Worm (Caenorhabditis elegans) whole organism, L4 larva: Measurements from ENCODE around the gene B0252.11.

Source experiments
- F44E2.7 ChIP-seq: fragments of 200-800 bp; sonication (Bioruptor generic); IDR thresholded peaks from 2 replicates; pipeline ENCODE4 v2.1.2; 2022; ENCODE audit warnings: missing genetic modification characterization, missing compliant biosample characterization
- ZK337.2 ChIP-seq: fragments of 200-800 bp; sonication (Bioruptor generic); IDR thresholded peaks from 2 replicates; pipeline ENCODE4 v1.3.6; 2022; ENCODE audit warnings: missing genetic modification reagents, missing genetic modification characterization, missing compliant biosample characterization
- ZK546.5 ChIP-seq, 2 experiments: sonication (generic microtip); optimal IDR thresholded peaks; 2 replicates each; lab custom pipeline; 2017; ENCODE audit warnings: missing biosample characterization in 2 of 2, missing genetic modification characterization in 2 of 2
- ceh-20 ChIP-seq: fragments of 200-800 bp; sonication (Bioruptor generic); IDR thresholded peaks from 2 replicates; pipeline ENCODE4 v1.3.6; 2022; ENCODE audit warnings: missing genetic modification reagents, missing genetic modification characterization, missing compliant biosample characterization
- ceh-32 ChIP-seq: sonication (generic microtip); optimal IDR thresholded peaks from 2 replicates; lab custom pipeline; 2016; ENCODE audit warnings: mild to moderate bottlenecking, missing genetic modification characterization, missing compliant biosample characterization; ENCODE audit not compliant: poor library complexity
- ceh-62 ChIP-seq: sonication (generic microtip); optimal IDR thresholded peaks from 2 replicates; lab custom pipeline; 2017; ENCODE audit warnings: missing biosample characterization, missing genetic modification characterization
- ceh-82 ChIP-seq: sonication (generic microtip); optimal IDR thresholded peaks from 2 replicates; lab custom pipeline; 2017; ENCODE audit warnings: missing biosample characterization, missing genetic modification characterization
- daf-16 ChIP-seq, 3 experiments: sonication (generic microtip); optimal IDR thresholded peaks; 2 replicates each; lab custom pipeline; 2016 to 2017; ENCODE audit warnings: missing genetic modification characterization in 3 of 3, missing genetic modification reagents in 3 of 3, mild to moderate bottlenecking in 2 of 3, missing compliant biosample characterization in 2 of 3, missing biosample characterization in 1 of 3, moderate library complexity in 1 of 3
- daf-8 ChIP-seq: fragments of 200-800 bp; sonication (Bioruptor generic); IDR thresholded peaks from 2 replicates; pipeline ENCODE4 v1.3.6; 2022; ENCODE audit warnings: missing genetic modification characterization, missing compliant biosample characterization
- dmd-6 ChIP-seq: fragments of 200-800 bp; sonication (Bioruptor generic); IDR thresholded peaks from 2 replicates; pipeline ENCODE4 v1.3.6; 2022; ENCODE audit warnings: missing genetic modification reagents, missing genetic modification characterization, missing compliant biosample characterization
- dve-1 ChIP-seq: sonication (generic microtip); optimal IDR thresholded peaks from 2 replicates; lab custom pipeline; 2017; ENCODE audit warnings: antibody characterized with exemption, mild to moderate bottlenecking, missing genetic modification characterization, missing compliant biosample characterization; ENCODE audit not compliant: insufficient read depth
- fos-1 ChIP-seq: fragments of 150-350 bp; optimal IDR thresholded peaks from 2 replicates; lab custom pipeline; 2014; ENCODE audit warnings: missing biosample characterization, missing genetic modification characterization
- hlh-11 ChIP-seq: fragments of 200-800 bp; sonication (Bioruptor generic); optimal IDR thresholded peaks from 2 replicates; lab custom pipeline; 2018; ENCODE audit warnings: mild to moderate bottlenecking, missing genetic modification characterization, missing compliant biosample characterization
- lim-7 ChIP-seq: fragments of 200-800 bp; sonication (Bioruptor generic); IDR thresholded peaks from 2 replicates; pipeline ENCODE4 v1.3.6; 2022; ENCODE audit warnings: missing genetic modification characterization, missing compliant biosample characterization
- lin-1 ChIP-seq: fragments of 200-800 bp; sonication (Bioruptor generic); IDR thresholded peaks from 2 replicates; pipeline ENCODE4 v1.3.6; 2022; ENCODE audit warnings: missing genetic modification reagents, missing genetic modification characterization, missing compliant biosample characterization
- lin-13 ChIP-seq: fragments of 150-350 bp; optimal IDR thresholded peaks from 2 replicates; lab custom pipeline; 2014; ENCODE audit warnings: missing biosample characterization, missing genetic modification reagents, missing genetic modification characterization
- lin-39 ChIP-seq: fragments of 150-350 bp; optimal IDR thresholded peaks from 2 replicates; lab custom pipeline; 2014; ENCODE audit warnings: missing biosample characterization, missing genetic modification reagents, missing genetic modification characterization
- lsy-2 ChIP-seq, 2 experiments: fragments of 150-350 bp in 1 of 2; sonication (generic microtip) in 1 of 2; optimal IDR thresholded peaks; 2 replicates each; lab custom pipeline; 2014 to 2017; ENCODE audit warnings: missing biosample characterization in 2 of 2, missing genetic modification characterization in 2 of 2
- mes-2 ChIP-seq: sonication (generic microtip); optimal IDR thresholded peaks from 2 replicates; lab custom pipeline; 2016; ENCODE audit warnings: missing genotype, mild to moderate bottlenecking, missing genetic modification characterization, missing compliant biosample characterization; ENCODE audit not compliant: poor library complexity, severe bottlenecking
- nhr-25 ChIP-seq: sonication (generic microtip); optimal IDR thresholded peaks from 2 replicates; lab custom pipeline; 2017; ENCODE audit warnings: missing genetic modification characterization, mild to moderate bottlenecking, missing compliant biosample characterization, antibody characterized with exemption, moderate library complexity, borderline replicate concordance; ENCODE audit not compliant: insufficient read depth
- nhr-28 ChIP-seq: fragments of 150-350 bp; optimal IDR thresholded peaks from 2 replicates; lab custom pipeline; 2014; ENCODE audit warnings: missing biosample characterization, missing genetic modification characterization
- nhr-41 ChIP-seq: fragments of 200-800 bp; sonication (Bioruptor generic); IDR thresholded peaks from 2 replicates; pipeline ENCODE4 v1.3.6; 2022; ENCODE audit warnings: missing genetic modification reagents, missing genetic modification characterization, missing compliant biosample characterization
- nhr-77 ChIP-seq: fragments of 150-350 bp; optimal IDR thresholded peaks from 2 replicates; lab custom pipeline; 2014; ENCODE audit warnings: missing biosample characterization, missing genetic modification characterization
- pha-4 ChIP-seq, 2 experiments: fragments of 150-350 bp in 1 of 2; fragments of 200-800 bp in 1 of 2; sonication (Bioruptor generic) in 1 of 2; IDR thresholded peaks in 1 of 2; optimal IDR thresholded peaks in 1 of 2; 2 replicates each; pipeline versions ENCODE4 v1.3.6 to Lab custom; 2014 to 2022; ENCODE audit warnings: missing genetic modification characterization in 2 of 2, missing genetic modification reagents in 2 of 2, missing biosample characterization in 1 of 2, missing compliant biosample characterization in 1 of 2
- php-3 ChIP-seq: fragments of 200-800 bp; sonication (Bioruptor generic); IDR thresholded peaks from 2 replicates; pipeline ENCODE4 v1.3.6; 2022; ENCODE audit warnings: missing genetic modification reagents, missing genetic modification characterization, missing compliant biosample characterization
- pqm-1 ChIP-seq: sonication (generic microtip); optimal IDR thresholded peaks from 2 replicates; lab custom pipeline; 2017; ENCODE audit warnings: missing biosample characterization, missing genetic modification characterization
- skn-1 ChIP-seq: fragments of 150-350 bp; optimal IDR thresholded peaks from 2 replicates; lab custom pipeline; 2014; ENCODE audit warnings: missing biosample characterization, missing genetic modification characterization
- spr-1 ChIP-seq: sonication (generic microtip); optimal IDR thresholded peaks from 2 replicates; lab custom pipeline; 2016; ENCODE audit warnings: mild to moderate bottlenecking, missing genetic modification characterization, missing compliant biosample characterization
- tra-1 ChIP-seq: fragments of 200-800 bp; sonication (Bioruptor generic); IDR thresholded peaks from 2 replicates; pipeline ENCODE4 v1.3.6; 2022; ENCODE audit warnings: missing genetic modification reagents, missing genetic modification characterization, missing compliant biosample characterization
- unc-130 ChIP-seq: sonication (generic microtip); optimal IDR thresholded peaks from 2 replicates; lab custom pipeline; 2016; ENCODE audit warnings: missing genetic modification reagents, missing genetic modification characterization, missing compliant biosample characterization
- unc-62 ChIP-seq, 3 experiments: fragments of 150-350 bp in 1 of 3; sonication (generic microtip); optimal IDR thresholded peaks in 2 of 3; peaks in 1 of 3; 1 replicate in 1 of 3; 2 replicates in 2 of 3; lab custom pipeline; 2014 to 2017; ENCODE audit warnings: missing biosample characterization in 3 of 3, missing genetic modification characterization in 3 of 3, missing genetic modification reagents in 3 of 3, missing genotype in 1 of 3
- zag-1 ChIP-seq: fragments of 150-350 bp; optimal IDR thresholded peaks from 2 replicates; lab custom pipeline; 2014; ENCODE audit warnings: missing biosample characterization, missing genetic modification characterization
- zfp-2 ChIP-seq: sonication (generic microtip); optimal IDR thresholded peaks from 2 replicates; lab custom pipeline; 2016; ENCODE audit warnings: mild to moderate bottlenecking, missing genetic modification characterization, missing compliant biosample characterization

The B0252.11 gene

ce11 chrII:6888211-6888610, 29.4 kb downstream of the B0252.11 start (continued):
- TF ChIP-seq daf-8 (GFP tag; lab: Robert Waterston, UW) (no peak), lin-1 (GFP tag; lab: Robert Waterston, UW) (peak; percentile 38; the same call in 1 of the 2 replicates), mes-2 (peak; percentile 42), ZK337.2 (no peak), zag-1 (tag; lab: Kevin White, UChicago) (no peak), lim-7 (GFP tag; lab: Robert Waterston, UW) (no peak), ceh-32 (tag; lab: Kevin White, UChicago) (no peak), ceh-62 (tag; lab: Kevin White, UChicago) (no peak), lsy-2 (tag; optimal IDR thresholded peaks at IDR 0.05; lab: Kevin White, UChicago) (peak; percentile 52 to 70), F44E2.7 (GFP tag; lab: Robert Waterston, UW) (no peak), pha-4 (GFP tag; IDR thresholded peaks at IDR 0.05; lab: Robert Waterston, UW) (no peak), pha-4 (tag; optimal IDR thresholded peaks at IDR 0.05; lab: Kevin White, UChicago) (no peak), unc-62 (GFP tag; optimal IDR thresholded peaks at IDR 0.05 in 1 of 2; lab: Kevin White, UChicago) (no peak), unc-62 (tag; optimal IDR thresholded peaks at IDR 0.05; lab: Kevin White, UChicago) (no peak), ceh-82 (no peak), tra-1 (GFP tag; lab: Robert Waterston, UW) (no peak)

- TF ChIP-seq hlh-11 (tag; lab: Kevin White, UChicago), result peak; percentile 1
- TF ChIP-seq nhr-41 (GFP tag; lab: Robert Waterston, UW), result 0 out of 2 replicates have a peak, but pooled peaks have one; percentile 21
- no peak for TF ChIP-seq daf-16 (GFP tag; optimal IDR thresholded peaks at IDR 0.05; lab: Kevin White, UChicago)
- TF ChIP-seq daf-16 (tag; optimal IDR thresholded peaks at IDR 0.05; lab: Kevin White, UChicago), result peak; percentile 23
- no peak for TF ChIP-seq lin-39 (tag; lab: Kevin White, UChicago)
- TF ChIP-seq nhr-28 (tag; lab: Kevin White, UChicago), result peak; percentile 75
- peak; percentile 29 for TF ChIP-seq pqm-1 (tag; lab: Kevin White, UChicago)
- no peak for TF ChIP-seq skn-1 (tag; lab: Kevin White, UChicago)
- 0 out of 2 replicates have a peak, but pooled peaks have one; percentile 14 for TF ChIP-seq dmd-6
- TF ChIP-seq nhr-25 (tag; lab: Kevin White, UChicago), result no peak
These were observed 30.1 kb downstream of the B0252.11 start, which contains the start of gene pmp-2 for ce11 chrII:6887319-6888005. pmp-2 (minus strand) TSS chrII:6887805.

- TF ChIP-seq hlh-11 (tag; lab: Kevin White, UChicago), result no peak
- TF ChIP-seq daf-16 (GFP tag; optimal IDR thresholded peaks at IDR 0.05; lab: Kevin White, UChicago), result no peak
- peak; percentile 58 for TF ChIP-seq daf-16 (tag; optimal IDR thresholded peaks at IDR 0.05; lab: Kevin White, UChicago)
- TF ChIP-seq nhr-77, result no peak
- peak; percentile 29 for TF ChIP-seq pqm-1 (tag; lab: Kevin White, UChicago)
- peak; percentile 37 for TF ChIP-seq dve-1 (tag; lab: Kevin White, UChicago)
- TF ChIP-seq spr-1 (tag; lab: Kevin White, UChicago), result no peak
- TF ChIP-seq php-3 (GFP tag; lab: Robert Waterston, UW), result peak; percentile 84
- TF ChIP-seq fos-1 (tag; lab: Kevin White, UChicago), result no peak
- TF ChIP-seq, all 104 proteins: peak for 4
These were observed 33.0 kb downstream of the B0252.11 start for ce11 chrII:6884568-6884967.

ce11 chrII:6883716-6884115, 33.9 kb downstream of the B0252.11 start, which contains the start of gene pmp-1:
pmp-1 (minus strand) TSS chrII:6883754.
- no peak for TF ChIP-seq zfp-2 (tag; lab: Kevin White, UChicago)
- TF ChIP-seq unc-130 (GFP tag; lab: Kevin White, UChicago), result no peak
- TF ChIP-seq ZK546.5 (tag; optimal IDR thresholded peaks at IDR 0.05; lab: Kevin White, UChicago), result no peak
- peak; percentile 44; the same call in 1 of the 2 replicates for TF ChIP-seq ceh-20 (GFP tag; lab: Robert Waterston, UW)
- no peak for TF ChIP-seq daf-16 (GFP tag; optimal IDR thresholded peaks at IDR 0.05; lab: Kevin White, UChicago)
- peak; percentile 43 for TF ChIP-seq daf-16 (tag; optimal IDR thresholded peaks at IDR 0.05; lab: Kevin White, UChicago)
- TF ChIP-seq lin-1 (GFP tag; lab: Robert Waterston, UW), result peak; percentile 61; the same call in 1 of the 2 replicates
- peak; percentile 54 for TF ChIP-seq dmd-6
- peak; percentile 62 for TF ChIP-seq nhr-28 (tag; lab: Kevin White, UChicago)
- no peak for TF ChIP-seq lin-13
- peak; percentile 9 for TF ChIP-seq nhr-77
- peak; percentile 39 for TF ChIP-seq hlh-11 (tag; lab: Kevin White, UChicago)
- TF ChIP-seq pqm-1 (tag; lab: Kevin White, UChicago), result peak; percentile 93
- TF ChIP-seq dve-1 (tag; lab: Kevin White, UChicago), result peak; percentile 48
